Fruit fly (Drosophila melanogaster): Measurements from ENCODE around the gene CG5662.

- no peak for TF ChIP-seq CG33017 (tag; optimal IDR thresholded peaks at IDR 0.05)
- no peak for TF ChIP-seq CG14711 (tag; optimal IDR thresholded peaks at IDR 0.05)
- no peak for TF ChIP-seq cnc (optimal IDR thresholded peaks at IDR 0.05)
- no peak for TF ChIP-seq CG7045 (GFP tag; optimal IDR thresholded peaks at IDR 0.05)
- no peak for TF ChIP-seq tj (GFP tag; optimal IDR thresholded peaks at IDR 0.05)
- TF ChIP-seq cic (GFP tag; optimal IDR thresholded peaks at IDR 0.05) = no peak
- no peak for TF ChIP-seq ovo (GFP tag; optimal IDR thresholded peaks at IDR 0.05)
- no peak for TF ChIP-seq Hr96 (GFP tag; optimal IDR thresholded peaks at IDR 0.05)
Observed at dm6 chrX:15244813-15245212, 34.6 kb downstream of the CG5662 start, which contains the start of gene PPYR1.
